Fruit fly (Drosophila melanogaster) whole organism, embryonic: ENCODE data around the gene att-ORFB.
A peak's percentile ranks its signal among the peaks of the same experiment; 100 is the strongest.

ENCODE experiments used
- ATbp ChIP-seq: fragments of 200-800 bp; sonication (Bioruptor generic); optimal IDR thresholded peaks from 2 replicates; lab custom pipeline; 2017; ENCODE audit warnings: missing biosample characterization, mild to moderate bottlenecking, missing genetic modification characterization, missing genetic modification reagents
- Asciz ChIP-seq: fragments of 200-800 bp; sonication (Bioruptor generic); optimal IDR thresholded peaks from 2 replicates; lab custom pipeline; 2017; ENCODE audit warnings: missing biosample characterization, mild to moderate bottlenecking, missing genetic modification characterization, missing genetic modification reagents
- Atf-2 ChIP-seq: fragments of 200-800 bp; sonication (Bioruptor generic); optimal IDR thresholded peaks from 2 replicates; lab custom pipeline; 2016; ENCODE audit warnings: missing biosample characterization, missing genetic modification characterization
- Atf6 ChIP-seq: fragments of 200-800 bp; sonication (Bioruptor generic); IDR thresholded peaks from 2 replicates; pipeline ENCODE4 v1.3.6; 2022; ENCODE audit warnings: missing biosample characterization, missing genetic modification characterization
- BEAF-32 ChIP-seq: fragments of 200-800 bp; sonication (Bioruptor generic); optimal IDR thresholded peaks from 3 replicates; lab custom pipeline; 2017; ENCODE audit warnings: missing biosample characterization, missing genetic modification characterization, mild to moderate bottlenecking, moderate library complexity, missing genetic modification reagents
- CG11093 ChIP-seq: fragments of 200-800 bp; sonication (Bioruptor generic); IDR thresholded peaks from 3 replicates; pipeline ENCODE4 v1.3.6; 2022; ENCODE audit warnings: missing biosample characterization, missing genetic modification characterization
- CG11723 ChIP-seq: fragments of 200-800 bp; sonication (Bioruptor generic); optimal IDR thresholded peaks from 2 replicates; lab custom pipeline; 2017; ENCODE audit warnings: missing biosample characterization, mild to moderate bottlenecking, missing genetic modification characterization
- CG13123 ChIP-seq: fragments of 200-800 bp; sonication (Bioruptor generic); optimal IDR thresholded peaks from 2 replicates; lab custom pipeline; 2016; ENCODE audit warnings: missing biosample characterization, missing genetic modification characterization
- CG17829 ChIP-seq: fragments of 200-800 bp; optimal IDR thresholded peaks from 2 replicates; lab custom pipeline; 2019; ENCODE audit warnings: missing biosample characterization, mild to moderate bottlenecking, missing genetic modification characterization, moderate library complexity
- CG17912 ChIP-seq: fragments of 200-800 bp; sonication (Bioruptor generic); optimal IDR thresholded peaks from 2 replicates; lab custom pipeline; 2018; ENCODE audit warnings: missing biosample characterization, mild to moderate bottlenecking, missing genetic modification characterization
- CG1792 ChIP-seq: fragments of 200-800 bp; sonication (Bioruptor generic); optimal IDR thresholded peaks from 2 replicates; lab custom pipeline; 2016; ENCODE audit warnings: missing biosample characterization, missing genetic modification characterization
- CG1832 ChIP-seq: fragments of 200-800 bp; sonication (Bioruptor generic); optimal IDR thresholded peaks from 2 replicates; lab custom pipeline; 2017; ENCODE audit warnings: missing biosample characterization, mild to moderate bottlenecking, missing genetic modification characterization, inconsistent platforms
- CG3995 ChIP-seq: fragments of 200-800 bp; sonication (Bioruptor generic); optimal IDR thresholded peaks from 3 replicates; lab custom pipeline; 2016; ENCODE audit warnings: missing biosample characterization, missing genetic modification characterization
- CG42726 ChIP-seq: fragments of 200-800 bp; sonication (Bioruptor generic); IDR thresholded peaks from 2 replicates; pipeline ENCODE4 v1.3.6; 2022; ENCODE audit warnings: missing biosample characterization, missing genetic modification characterization; ENCODE audit not compliant: partially characterized antibody
- CG4328 ChIP-seq: fragments of 200-800 bp; sonication (Bioruptor generic); optimal IDR thresholded peaks from 3 replicates; lab custom pipeline; 2017; ENCODE audit warnings: missing biosample characterization, missing genetic modification reagents, missing genetic modification characterization
- CG4730 ChIP-seq: fragments of 200-800 bp; sonication (Bioruptor generic); IDR thresholded peaks from 2 replicates; pipeline ENCODE4 v1.3.6; 2022; ENCODE audit warnings: missing biosample characterization, missing genetic modification characterization
- CG5953 ChIP-seq: fragments of 200-800 bp; sonication (Bioruptor generic); IDR thresholded peaks from 2 replicates; pipeline ENCODE4 v1.3.6; 2022; ENCODE audit warnings: missing biosample characterization, missing genetic modification characterization
- CG7987 ChIP-seq: fragments of 200-800 bp; sonication (Bioruptor generic); optimal IDR thresholded peaks from 2 replicates; lab custom pipeline; 2018; ENCODE audit warnings: missing biosample characterization, mild to moderate bottlenecking, missing genetic modification characterization, moderate library complexity
- CG8089 ChIP-seq: fragments of 200-800 bp; sonication (Bioruptor generic); optimal IDR thresholded peaks from 3 replicates; lab custom pipeline; 2016; ENCODE audit warnings: missing biosample characterization, missing genetic modification characterization
- CG9437 ChIP-seq: fragments of 200-800 bp; sonication (Bioruptor generic); optimal IDR thresholded peaks from 2 replicates; lab custom pipeline; 2018; ENCODE audit warnings: missing biosample characterization, mild to moderate bottlenecking, missing genetic modification characterization
- Deaf1 ChIP-seq: fragments of 200-800 bp; optimal IDR thresholded peaks from 3 replicates; lab custom pipeline; 2019; ENCODE audit warnings: missing biosample characterization, mild to moderate bottlenecking, missing genetic modification characterization, moderate library complexity
- Doc3 ChIP-seq: fragments of 200-800 bp; sonication (Bioruptor generic); IDR thresholded peaks from 3 replicates; pipeline ENCODE4 v1.3.6; 2022; ENCODE audit warnings: missing biosample characterization, missing genetic modification characterization; ENCODE audit not compliant: partially characterized antibody
- Dref ChIP-seq: fragments of 200-800 bp; sonication (Bioruptor generic); IDR thresholded peaks from 2 replicates; pipeline ENCODE4 v1.3.6; 2022; ENCODE audit warnings: missing biosample characterization, missing genetic modification characterization
- Eip74EF ChIP-seq, 2 experiments: fragments of 200-800 bp in 1 of 2; fragments of >200 bp in 1 of 2; sonication (Bioruptor generic) in 1 of 2; optimal IDR thresholded peaks; 2 replicates each; lab custom pipeline; 2017 to 2019; ENCODE audit warnings: missing biosample characterization in 2 of 2, missing genetic modification characterization in 2 of 2, mild to moderate bottlenecking in 1 of 2, moderate library complexity in 1 of 2
- Ets65A ChIP-seq: fragments of 200-800 bp; sonication (Bioruptor generic); peaks from one replicate; lab custom pipeline; 2016; ENCODE audit warnings: missing biosample characterization, missing genetic modification characterization
- Gsc ChIP-seq: fragments of 200-800 bp; sonication (Bioruptor generic); IDR thresholded peaks from 2 replicates; pipeline ENCODE4 v1.3.6; 2022; ENCODE audit warnings: missing biosample characterization, missing genetic modification characterization
- HLH3B ChIP-seq: fragments of 200-800 bp; sonication (Bioruptor generic); IDR thresholded peaks from 2 replicates; pipeline ENCODE4 v1.3.6; 2022; ENCODE audit warnings: missing biosample characterization, missing genetic modification characterization
- Jarid2 ChIP-seq: fragments of 200-800 bp; sonication (Bioruptor generic); optimal IDR thresholded peaks from 3 replicates; lab custom pipeline; 2017; ENCODE audit warnings: mild to moderate bottlenecking, missing biosample characterization, missing genetic modification reagents, missing genetic modification characterization
- Kr ChIP-seq: fragments of 200-800 bp; sonication (Bioruptor generic); optimal IDR thresholded peaks from 2 replicates; lab custom pipeline; 2017; ENCODE audit warnings: missing biosample characterization, mild to moderate bottlenecking, missing genetic modification characterization
- Neu2 ChIP-seq: fragments of 200-800 bp; sonication (Bioruptor generic); optimal IDR thresholded peaks from 3 replicates; lab custom pipeline; 2016; ENCODE audit warnings: missing biosample characterization, missing genetic modification characterization, borderline replicate concordance
- PHDP ChIP-seq: fragments of 200-800 bp; sonication (Bioruptor generic); optimal IDR thresholded peaks from 3 replicates; lab custom pipeline; 2018; ENCODE audit warnings: missing biosample characterization, mild to moderate bottlenecking, missing genetic modification characterization, moderate library complexity
- TFAM ChIP-seq: fragments of 200-800 bp; sonication (Bioruptor generic); optimal IDR thresholded peaks from 2 replicates; lab custom pipeline; 2017; ENCODE audit warnings: missing biosample characterization, missing genetic modification characterization, inconsistent platforms
- ac ChIP-seq: fragments of 200-800 bp; sonication (Bioruptor generic); optimal IDR thresholded peaks from 3 replicates; lab custom pipeline; 2017; ENCODE audit warnings: missing biosample characterization, mild to moderate bottlenecking, missing genetic modification characterization
- cas ChIP-seq: fragments of 200-800 bp; sonication (Bioruptor generic); IDR thresholded peaks from 2 replicates; pipeline ENCODE4 v1.3.6; 2022; ENCODE audit warnings: missing biosample characterization, missing genetic modification characterization
- danr ChIP-seq: fragments of 200-800 bp; sonication (Bioruptor generic); IDR thresholded peaks from 2 replicates; pipeline ENCODE4 v1.3.6; 2022; ENCODE audit warnings: missing biosample characterization, missing genetic modification characterization
- dmrt11E ChIP-seq: fragments of 200-800 bp; sonication (Bioruptor generic); optimal IDR thresholded peaks from 3 replicates; lab custom pipeline; 2018; ENCODE audit warnings: missing biosample characterization, mild to moderate bottlenecking, missing genetic modification characterization, moderate library complexity
- dmrt99B ChIP-seq: fragments of 200-800 bp; sonication (Bioruptor generic); optimal IDR thresholded peaks from 2 replicates; lab custom pipeline; 2018; ENCODE audit warnings: missing biosample characterization, mild to moderate bottlenecking, missing genetic modification characterization, moderate library complexity
- gro ChIP-seq: fragments of 200-800 bp; sonication (Bioruptor generic); optimal IDR thresholded peaks from 2 replicates; lab custom pipeline; 2016; ENCODE audit warnings: missing biosample characterization, missing genetic modification characterization
- inv ChIP-seq: fragments of 200-800 bp; sonication (Bioruptor generic); IDR thresholded peaks from 2 replicates; pipeline ENCODE4 v1.3.6; 2022; ENCODE audit warnings: missing biosample characterization, missing genetic modification characterization; ENCODE audit not compliant: partially characterized antibody
- jumu ChIP-seq: fragments of 200-800 bp; sonication (Bioruptor generic); optimal IDR thresholded peaks from 3 replicates; lab custom pipeline; 2016; ENCODE audit warnings: missing biosample characterization, missing genetic modification characterization
- kah ChIP-seq: fragments of 200-800 bp; sonication (Bioruptor generic); optimal IDR thresholded peaks from 2 replicates; lab custom pipeline; 2018; ENCODE audit warnings: missing biosample characterization, mild to moderate bottlenecking, missing genetic modification characterization
- klu ChIP-seq: fragments of 200-800 bp; sonication (Bioruptor generic); IDR thresholded peaks from 2 replicates; pipeline ENCODE4 v1.3.6; 2022; ENCODE audit warnings: missing biosample characterization, missing genetic modification characterization
- mirr ChIP-seq: fragments of 200-800 bp; sonication (Bioruptor generic); optimal IDR thresholded peaks from 3 replicates; lab custom pipeline; 2018; ENCODE audit warnings: missing biosample characterization, mild to moderate bottlenecking, missing genetic modification characterization
- psq ChIP-seq: fragments of 200-800 bp; sonication (Bioruptor generic); optimal IDR thresholded peaks from 2 replicates; lab custom pipeline; 2017; ENCODE audit warnings: missing biosample characterization, missing genetic modification characterization
- slou ChIP-seq: fragments of 200-800 bp; sonication (Bioruptor generic); optimal IDR thresholded peaks from 3 replicates; lab custom pipeline; 2016; ENCODE audit warnings: missing biosample characterization, missing genetic modification characterization
- tap ChIP-seq: fragments of 200-800 bp; optimal IDR thresholded peaks from 3 replicates; lab custom pipeline; 2019; ENCODE audit warnings: missing biosample characterization, mild to moderate bottlenecking, missing genetic modification characterization, moderate library complexity
- tx ChIP-seq: fragments of 200-800 bp; sonication (Bioruptor generic); optimal IDR thresholded peaks from 2 replicates; lab custom pipeline; 2016; ENCODE audit warnings: missing biosample characterization, missing genetic modification characterization
- zfh2 ChIP-seq: fragments of 200-800 bp; sonication (Bioruptor generic); optimal IDR thresholded peaks from 2 replicates; lab custom pipeline; 2016; ENCODE audit warnings: missing biosample characterization, missing genetic modification characterization

att-ORFB gene

dm6 chr3R:20550632-20551486, 3.3 kb downstream of the att-ORFB start (continued):
- TF ChIP-seq tap (peak; percentile 75), CG8089 (GFP tag; lab: Kevin White, UChicago) (peak; percentile 24), CG3995 (GFP tag; lab: Kevin White, UChicago) (no peak), cas (no peak; the same call in 1 of the 2 replicates), CG1832 (GFP tag; lab: Kevin White, UChicago) (no peak), CG5953 (GFP tag; lab: Robert Waterston, UW) (peak; percentile 57), klu (GFP tag; lab: Robert Waterston, UW) (no peak), Deaf1 (peak; percentile 46), jumu (peak; percentile 12), danr (GFP tag; lab: Robert Waterston, UW) (no peak), gro (peak; percentile 68), CG11723 (peak; percentile 84), tx (no peak), Dref (GFP tag; lab: Robert Waterston, UW) (peak; percentile 79), ac (GFP tag; lab: Kevin White, UChicago) (peak; percentile 92), inv (GFP tag; lab: Robert Waterston, UW) (peak; percentile 95), CG4730 (no peak), Atf-2 (peak; percentile 41), CG11093 (GFP tag; lab: Robert Waterston, UW) (no peak; the same call in 2 of the 3 replicates), Kr (GFP tag; lab: Kevin White, UChicago) (peak; percentile 96), Ets65A (GFP tag; lab: Kevin White, UChicago) (peak; percentile 84), dmrt99B (peak; percentile 42), Gsc (GFP tag; lab: Robert Waterston, UW) (no peak), BEAF-32 (GFP tag; lab: Kevin White, UChicago) (peak; percentile 95), Asciz (GFP tag; lab: Kevin White, UChicago) (peak; percentile 93), CG13123 (GFP tag; lab: Kevin White, UChicago) (peak; percentile 28), CG42726 (peak; percentile 97), CG17829 (tag; lab: Kevin White, UChicago) (no peak), mirr (GFP tag; lab: Kevin White, UChicago) (peak; percentile 95), zfh2 (GFP tag; lab: Kevin White, UChicago) (no peak), CG17912 (GFP tag; lab: Kevin White, UChicago) (peak; percentile 94), CG1792 (GFP tag; lab: Kevin White, UChicago) (peak; percentile 49), TFAM (peak; percentile 55), dmrt11E (peak; percentile 46), Atf6 (GFP tag; lab: Robert Waterston, UW) (peak; percentile 72; the same call in 1 of the 2 replicates), PHDP (tag; lab: Kevin White, UChicago) (peak; percentile 80), Neu2 (GFP tag; lab: Kevin White, UChicago) (no peak), CG7987 (GFP tag; lab: Kevin White, UChicago) (peak; percentile 98), CG4328 (GFP tag; lab: Kevin White, UChicago) (peak; percentile 90), HLH3B (peak; percentile 70; the same call in 1 of the 2 replicates), slou (no peak), Eip74EF (GFP tag; optimal IDR thresholded peaks at IDR 0.05; lab: Kevin White, UChicago) (peak in 1 of 2 experiments; percentile 67), kah (peak; percentile 77), CG9437 (GFP tag; lab: Kevin White, UChicago) (no peak), ATbp (GFP tag; lab: Kevin White, UChicago) (peak; percentile 95), Doc3 (GFP tag; lab: Robert Waterston, UW) (peak; percentile 84), Jarid2 (GFP tag; lab: Kevin White, UChicago) (peak; percentile 93), psq (no peak)
